Worm (Caenorhabditis elegans): Measurements from ENCODE around the gene K08H10.10.

The K08H10.10 gene

ce11 chrV:10039837-10040236 lies 39.0 kb downstream of the K08H10.10 start:
- TF ChIP-seq unc-55 (GFP tag; optimal IDR thresholded peaks at IDR 0.05), result peak; percentile 40
- peak; percentile 65 for TF ChIP-seq ets-4 (tag; optimal IDR thresholded peaks at IDR 0.05)
- no peak for TF ChIP-seq npax-4 (tag; optimal IDR thresholded peaks at IDR 0.05)
- TF ChIP-seq dve-1 (tag; optimal IDR thresholded peaks at IDR 0.05), result peak; percentile 47
- no peak for TF ChIP-seq Y22D7AL.16 (tag; optimal IDR thresholded peaks at IDR 0.05)
- TF ChIP-seq ttx-3 (tag; optimal IDR thresholded peaks at IDR 0.05), result no peak
- peak; percentile 46 for TF ChIP-seq elt-2 (tag; optimal IDR thresholded peaks at IDR 0.05)
- TF ChIP-seq hlh-8 (tag; optimal IDR thresholded peaks at IDR 0.05), result no peak
- TF ChIP-seq pag-3 (tag; optimal IDR thresholded peaks at IDR 0.05; ENCODE audit: borderline replicate concordance), result no peak
- peak; percentile 29 for TF ChIP-seq ceh-18 (tag; optimal IDR thresholded peaks at IDR 0.05)
- no peak for TF ChIP-seq ceh-2 (tag; optimal IDR thresholded peaks at IDR 0.05)
- TF ChIP-seq sdc-2 (tag; optimal IDR thresholded peaks at IDR 0.05), result peak; percentile 53
- no peak for TF ChIP-seq elt-4 (tag; optimal IDR thresholded peaks at IDR 0.05)
- peak; percentile 27 for TF ChIP-seq dmd-4 (tag; optimal IDR thresholded peaks at IDR 0.05; ENCODE audit: borderline replicate concordance)
- TF ChIP-seq sox-2 (GFP tag; IDR thresholded peaks at IDR 0.05), result peak; percentile 31; the same call in 1 of the 2 replicates
- peak; percentile 25 for TF ChIP-seq ceh-6 (GFP tag; optimal IDR thresholded peaks at IDR 0.05)
- TF ChIP-seq hlh-6 (tag; optimal IDR thresholded peaks at IDR 0.05), result peak; percentile 17
- TF ChIP-seq ceh-30 (tag; optimal IDR thresholded peaks at IDR 0.05), result peak; percentile 27
- TF ChIP-seq C08G9.2 (tag; optimal IDR thresholded peaks at IDR 0.05), result peak; percentile 35
- TF ChIP-seq hlh-13 (GFP tag; optimal IDR thresholded peaks at IDR 0.05), result no peak
- no peak for TF ChIP-seq gmeb-2 (tag; optimal IDR thresholded peaks at IDR 0.05)
- peak; percentile 80 for TF ChIP-seq ceh-34 (tag; optimal IDR thresholded peaks at IDR 0.05)
- TF ChIP-seq T23F11.4 (GFP tag; optimal IDR thresholded peaks at IDR 0.05), result no peak
- no peak for TF ChIP-seq ahr-1 (tag; optimal IDR thresholded peaks at IDR 0.05)
- TF ChIP-seq ref-2 (tag; optimal IDR thresholded peaks at IDR 0.05), result peak; percentile 52
- no peak for TF ChIP-seq zip-5 (tag; optimal IDR thresholded peaks at IDR 0.05)
- TF ChIP-seq tbx-7 (tag; optimal IDR thresholded peaks at IDR 0.05), result no peak
- TF ChIP-seq ceh-31 (tag; optimal IDR thresholded peaks at IDR 0.05), result peak; percentile 85
- TF ChIP-seq nfya-1 (tag; optimal IDR thresholded peaks at IDR 0.05), result peak; percentile 83
- no peak for TF ChIP-seq K02D7.2 (tag; optimal IDR thresholded peaks at IDR 0.05)
- peak; percentile 8 for TF ChIP-seq rnt-1 (tag; optimal IDR thresholded peaks at IDR 0.05)
- peak; percentile 36 for TF ChIP-seq pros-1 (tag; optimal IDR thresholded peaks at IDR 0.05)
- no peak for TF ChIP-seq ama-1 (optimal IDR thresholded peaks at IDR 0.05)
- no peak for TF ChIP-seq hlh-15 (tag; optimal IDR thresholded peaks at IDR 0.05)
- TF ChIP-seq C38D4.7 (GFP tag; optimal IDR thresholded peaks at IDR 0.05), result no peak
- TF ChIP-seq tbx-2 (tag; optimal IDR thresholded peaks at IDR 0.05), result peak; percentile 79
- no peak for TF ChIP-seq ceh-19 (GFP tag; optimal IDR thresholded peaks at IDR 0.05)
- no peak for TF ChIP-seq eyg-1 (tag; optimal IDR thresholded peaks at IDR 0.05)
- TF ChIP-seq unc-3 (GFP tag; conservative IDR thresholded peaks at IDR 0.05), result no peak
- TF ChIP-seq unc-3 (tag; optimal IDR thresholded peaks at IDR 0.05), result no peak
- TF ChIP-seq fkh-6 (tag; optimal IDR thresholded peaks at IDR 0.05), result no peak

ce11 chrV:10041484-10041883 lies 40.6 kb downstream of the K08H10.10 start:
- TF ChIP-seq ceh-6 (GFP tag; optimal IDR thresholded peaks at IDR 0.05), result peak; percentile 9
- no peak for TF ChIP-seq eyg-1 (tag; optimal IDR thresholded peaks at IDR 0.05)

ce11 chrV:10042254-10042653 lies 41.4 kb downstream of the K08H10.10 start:
- TF ChIP-seq K09A11.1 (tag; optimal IDR thresholded peaks at IDR 0.05; ENCODE audit: insufficient read depth), result peak; percentile 4
- TF ChIP-seq pqm-1 (tag; optimal IDR thresholded peaks at IDR 0.05), result no peak
- TF ChIP-seq pax-1 (tag; optimal IDR thresholded peaks at IDR 0.05), result peak; percentile 32
- peak; percentile 16 for TF ChIP-seq ceh-18 (tag; optimal IDR thresholded peaks at IDR 0.05)
- TF ChIP-seq nfya-1 (tag; optimal IDR thresholded peaks at IDR 0.05), result peak; percentile 84
- peak; percentile 10 for TF ChIP-seq pros-1 (tag; optimal IDR thresholded peaks at IDR 0.05)
- peak; percentile 20 for TF ChIP-seq rnt-1 (tag; optimal IDR thresholded peaks at IDR 0.05)
- no peak for TF ChIP-seq ama-1 (optimal IDR thresholded peaks at IDR 0.05)
- peak; percentile 57 for TF ChIP-seq ceh-34 (tag; optimal IDR thresholded peaks at IDR 0.05)
- peak; percentile 25 for TF ChIP-seq unc-42 (tag; optimal IDR thresholded peaks at IDR 0.05)
- TF ChIP-seq ceh-48 (tag; optimal IDR thresholded peaks at IDR 0.05), result peak; percentile 63
- TF ChIP-seq fkh-10 (GFP tag; optimal IDR thresholded peaks at IDR 0.05), result no peak
- peak; percentile 72 for TF ChIP-seq ceh-31 (tag; optimal IDR thresholded peaks at IDR 0.05)
- no peak for TF ChIP-seq pag-3 (tag; optimal IDR thresholded peaks at IDR 0.05; ENCODE audit: borderline replicate concordance)
- TF ChIP-seq dve-1 (tag; optimal IDR thresholded peaks at IDR 0.05), result peak; percentile 51
- TF ChIP-seq hlh-30 (tag; optimal IDR thresholded peaks at IDR 0.05; ENCODE audit: insufficient read depth), result peak; percentile 50
- TF ChIP-seq tbx-2 (tag; optimal IDR thresholded peaks at IDR 0.05), result peak; percentile 48
- TF ChIP-seq unc-55 (GFP tag; optimal IDR thresholded peaks at IDR 0.05), result peak; percentile 90

All from whole organism, late embryonic.